Worm (Caenorhabditis elegans): Measurements from ENCODE around the gene nspg-13.

Gene nspg-13

ce11 chrX:5275209-5275608, 20.2 kb downstream of the nspg-13 start, which contains the start of gene hst-6 (continued):
- TF ChIP-seq hpl-2 (GFP tag; optimal IDR thresholded peaks at IDR 0.05): no peak
- TF ChIP-seq egl-13 (tag; optimal IDR thresholded peaks at IDR 0.05): peak; percentile 43
- TF ChIP-seq unc-86 (tag; optimal IDR thresholded peaks at IDR 0.05): peak; percentile 47
- TF ChIP-seq blmp-1 (tag; optimal IDR thresholded peaks at IDR 0.05): peak; percentile 53
- no peak for TF ChIP-seq ces-1 (GFP tag; optimal IDR thresholded peaks at IDR 0.05)
- peak; percentile 40 for TF ChIP-seq dsc-1 (tag; optimal IDR thresholded peaks at IDR 0.05)
- TF ChIP-seq lin-39 (tag; optimal IDR thresholded peaks at IDR 0.05): no peak
- no peak for TF ChIP-seq fkh-4 (tag; optimal IDR thresholded peaks at IDR 0.05; ENCODE audit: borderline replicate concordance)
- no peak for TF ChIP-seq nhr-77 (tag; optimal IDR thresholded peaks at IDR 0.05)
- TF ChIP-seq nhr-90 (tag; optimal IDR thresholded peaks at IDR 0.05; ENCODE audit: poor library complexity): peak; percentile 49
- TF ChIP-seq rnt-1 (tag; optimal IDR thresholded peaks at IDR 0.05): peak; percentile 56
- TF ChIP-seq lsy-2 (tag; optimal IDR thresholded peaks at IDR 0.05): peak; percentile 45 to 52
- peak; percentile 28 to 43 for TF ChIP-seq efl-1 (optimal IDR thresholded peaks at IDR 0.05)
- peak; percentile 22 to 82 for TF ChIP-seq efl-1 (GFP tag; optimal IDR thresholded peaks at IDR 0.05 in 1 of 2)
- TF ChIP-seq nhr-19 (GFP tag; conservative IDR thresholded peaks at IDR 0.05): peak; percentile 37
- TF ChIP-seq mep-1 (tag; optimal IDR thresholded peaks at IDR 0.05): peak; percentile 66

ce11 chrX:5276772-5277171, 21.8 kb downstream of the nspg-13 start:
- TF ChIP-seq blmp-1 (tag; optimal IDR thresholded peaks at IDR 0.05) (peak; percentile 70), elt-3 (tag; optimal IDR thresholded peaks at IDR 0.05) (peak in 1 of 6 experiments; percentile 11), Y116A8C.19 (tag; optimal IDR thresholded peaks at IDR 0.05; ENCODE audit: borderline replicate concordance) (no peak)

DNA sequence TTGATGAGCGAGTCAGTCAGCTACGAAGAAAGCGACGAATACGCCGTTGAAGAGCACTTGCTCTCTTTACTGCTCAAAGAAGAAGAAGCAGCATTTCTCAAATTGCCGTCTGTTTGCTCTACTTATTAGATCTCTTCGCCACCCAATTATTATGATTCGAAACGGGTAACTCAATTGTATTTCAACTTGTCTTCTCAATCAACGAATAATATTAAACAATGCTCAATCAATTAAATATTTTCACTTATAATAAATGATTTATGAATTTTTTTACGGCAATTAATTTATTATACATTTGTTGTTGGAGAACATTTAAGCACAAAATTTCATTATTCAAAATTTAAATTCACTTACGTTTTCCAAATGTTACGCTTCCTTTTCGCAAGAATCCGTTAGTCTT, 23.3 kb downstream of the nspg-13 start:
- TF ChIP-seq zag-1 (tag; optimal IDR thresholded peaks at IDR 0.05): no peak

DNA sequence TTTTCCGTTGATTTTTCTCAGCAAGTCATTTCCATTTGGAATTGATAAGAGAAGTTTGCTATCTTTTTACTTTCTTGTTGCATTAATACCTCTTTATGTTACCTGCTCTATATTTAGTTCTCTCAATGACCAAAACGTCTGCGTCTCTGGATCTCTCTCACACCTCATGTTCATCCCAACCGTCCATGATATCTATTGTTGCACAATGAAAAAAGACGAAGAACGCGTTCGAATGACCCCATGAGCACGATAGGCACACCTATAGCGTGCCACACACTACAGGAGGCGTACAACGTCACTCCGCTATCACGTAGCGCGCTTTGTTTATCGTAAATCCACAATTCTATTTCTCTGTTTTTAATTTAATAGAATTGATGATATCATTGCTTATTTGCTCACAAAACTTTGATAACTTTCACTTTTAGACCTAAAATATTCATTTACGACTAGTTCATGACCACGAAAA, 24.2 kb downstream of the nspg-13 start, which contains the start of gene Y34B4A.2:
Y34B4A.2 (plus strand) TSS at position 328 of the 466 bp plus-strand sequence.
- no peak for TF ChIP-seq nhr-84 (tag; optimal IDR thresholded peaks at IDR 0.05)
- no peak for TF ChIP-seq nhr-11 (tag; optimal IDR thresholded peaks at IDR 0.05)
- TF ChIP-seq ama-1 (optimal IDR thresholded peaks at IDR 0.05): no peak
- TF ChIP-seq ceh-8 (GFP tag; optimal IDR thresholded peaks at IDR 0.05): no peak
- no peak for TF ChIP-seq ceh-63 (GFP tag; optimal IDR thresholded peaks at IDR 0.05)
- peak; percentile 33 for TF ChIP-seq xbp-1 (tag; optimal IDR thresholded peaks at IDR 0.05)
- no peak for TF ChIP-seq ztf-4 (tag; optimal IDR thresholded peaks at IDR 0.05)
- peak; percentile 39 for TF ChIP-seq lin-14 (GFP tag; optimal IDR thresholded peaks at IDR 0.05)
- TF ChIP-seq ceh-90 (tag; optimal IDR thresholded peaks at IDR 0.05): no peak
- TF ChIP-seq lsy-2 (tag; optimal IDR thresholded peaks at IDR 0.05): peak in 1 of 2 experiments; percentile 36
- TF ChIP-seq unc-98 (GFP tag; IDR thresholded peaks at IDR 0.05): no peak
- TF ChIP-seq lin-39 (tag; optimal IDR thresholded peaks at IDR 0.05): no peak
- TF ChIP-seq nhr-20 (tag; optimal IDR thresholded peaks at IDR 0.05): peak; percentile 25
- no peak for TF ChIP-seq nhr-85 (tag)
- TF ChIP-seq unc-86 (tag; optimal IDR thresholded peaks at IDR 0.05): no peak
- no peak for TF ChIP-seq unc-30 (tag; optimal IDR thresholded peaks at IDR 0.05)
- TF ChIP-seq Y116A8C.19 (tag; optimal IDR thresholded peaks at IDR 0.05; ENCODE audit: borderline replicate concordance): no peak
- no peak for TF ChIP-seq egl-27 (tag; optimal IDR thresholded peaks at IDR 0.05)
- TF ChIP-seq aly-2 (tag; optimal IDR thresholded peaks at IDR 0.05): no peak
- no peak for TF ChIP-seq C16A3.4 (tag; optimal IDR thresholded peaks at IDR 0.05)
- no peak for TF ChIP-seq mdl-1 (tag; optimal IDR thresholded peaks at IDR 0.05)
- TF ChIP-seq pag-3 (tag; optimal IDR thresholded peaks at IDR 0.05; ENCODE audit: borderline replicate concordance, insufficient read depth): no peak
- peak; percentile 33 for TF ChIP-seq irx-1 (tag; optimal IDR thresholded peaks at IDR 0.05)
- no peak for TF ChIP-seq pqm-1 (tag; optimal IDR thresholded peaks at IDR 0.05)
- TF ChIP-seq mef-2 (tag; optimal IDR thresholded peaks at IDR 0.05): no peak
- TF ChIP-seq C04F5.9 (tag; optimal IDR thresholded peaks at IDR 0.05): no peak
- TF ChIP-seq ceh-82 (tag; optimal IDR thresholded peaks at IDR 0.05): no peak
- no peak for TF ChIP-seq mab-9 (GFP tag; IDR thresholded peaks at IDR 0.05)
- TF ChIP-seq jun-1 (tag; optimal IDR thresholded peaks at IDR 0.05): peak; percentile 26
- TF ChIP-seq fkh-8 (tag; optimal IDR thresholded peaks at IDR 0.05): no peak
- TF ChIP-seq rnt-1 (tag; optimal IDR thresholded peaks at IDR 0.05): peak; percentile 25
- TF ChIP-seq dsc-1 (tag; optimal IDR thresholded peaks at IDR 0.05): peak; percentile 42
- no peak for TF ChIP-seq egl-13 (tag; optimal IDR thresholded peaks at IDR 0.05)
- TF ChIP-seq efl-3 (GFP tag; optimal IDR thresholded peaks at IDR 0.05): no peak
- no peak for TF ChIP-seq nhr-28 (tag; optimal IDR thresholded peaks at IDR 0.05)
- TF ChIP-seq blmp-1 (tag; optimal IDR thresholded peaks at IDR 0.05): peak; percentile 5

All from whole organism, L1 larva.